Worm (Caenorhabditis elegans) whole organism, young adult: ENCODE measurements around the gene sru-37.

Source experiments
- B0261.1 ChIP-seq: sonication (generic microtip); optimal IDR thresholded peaks from 2 replicates; lab custom pipeline; 2016; ENCODE audit warnings: mild to moderate bottlenecking, missing genetic modification characterization, moderate library complexity, missing compliant biosample characterization
- D2030.7 ChIP-seq: fragments of 200-800 bp; sonication (Bioruptor generic); IDR thresholded peaks from 2 replicates; pipeline ENCODE4 v1.3.6; 2022; ENCODE audit warnings: missing genetic modification reagents, missing genetic modification characterization, missing compliant biosample characterization
- F10E7.11 ChIP-seq: sonication (generic microtip); optimal IDR thresholded peaks from 2 replicates; lab custom pipeline; 2017; ENCODE audit warnings: mild to moderate bottlenecking, missing genetic modification characterization, moderate library complexity, missing compliant biosample characterization
- F52B5.7 ChIP-seq: sonication (generic microtip); optimal IDR thresholded peaks from 2 replicates; lab custom pipeline; 2016; ENCODE audit warnings: mild to moderate bottlenecking, missing genetic modification characterization, missing compliant biosample characterization
- K11D2.4 ChIP-seq: fragments of 200-800 bp; sonication (Bioruptor generic); IDR thresholded peaks from 2 replicates; pipeline ENCODE4 v1.3.6; 2022; ENCODE audit warnings: missing genetic modification reagents, missing genetic modification characterization, missing compliant biosample characterization
- Y95B8A.8 ChIP-seq: fragments of 200-800 bp; sonication (Bioruptor generic); IDR thresholded peaks from 2 replicates; pipeline ENCODE4 v1.3.6; 2022; ENCODE audit warnings: missing genetic modification reagents, missing genetic modification characterization, missing compliant biosample characterization
- aptf-3 ChIP-seq: fragments of 200-800 bp; sonication (Bioruptor generic); IDR thresholded peaks from 2 replicates; pipeline ENCODE4 v1.3.6; 2022; ENCODE audit warnings: missing genetic modification characterization, missing compliant biosample characterization
- atf-7 ChIP-seq: sonication (generic microtip); optimal IDR thresholded peaks from 2 replicates; lab custom pipeline; 2017; ENCODE audit warnings: mild to moderate bottlenecking, missing genetic modification characterization, missing compliant biosample characterization
- bed-1 ChIP-seq: fragments of 200-800 bp; sonication (Bioruptor generic); IDR thresholded peaks from 2 replicates; pipeline ENCODE4 v1.3.6; 2022; ENCODE audit warnings: missing genetic modification reagents, missing genetic modification characterization, missing compliant biosample characterization
- cebp-2 ChIP-seq: fragments of 200-800 bp; sonication (Bioruptor generic); IDR thresholded peaks from 2 replicates; pipeline ENCODE4 v1.3.6; 2022; ENCODE audit warnings: missing genetic modification characterization, missing compliant biosample characterization
- ceh-58 ChIP-seq: fragments of 200-800 bp; sonication (Bioruptor generic); IDR thresholded peaks from 2 replicates; pipeline ENCODE4 v1.3.6; 2022; ENCODE audit warnings: missing genetic modification characterization, missing compliant biosample characterization
- ceh-91 ChIP-seq: fragments of 200-800 bp; sonication (Bioruptor generic); IDR thresholded peaks from 2 replicates; pipeline ENCODE4 v1.3.6; 2022; ENCODE audit warnings: missing genetic modification reagents, missing genetic modification characterization, missing compliant biosample characterization
- dpff-1 ChIP-seq: sonication (generic microtip); optimal IDR thresholded peaks from 2 replicates; lab custom pipeline; 2017; ENCODE audit warnings: mild to moderate bottlenecking, missing genetic modification characterization, missing compliant biosample characterization
- dpl-1 ChIP-seq: fragments of 150-350 bp; optimal IDR thresholded peaks from 2 replicates; lab custom pipeline; 2014; ENCODE audit warnings: missing biosample characterization, missing genetic modification reagents, missing genetic modification characterization
- egl-18 ChIP-seq: fragments of 200-800 bp; sonication (Bioruptor generic); IDR thresholded peaks from 2 replicates; pipeline ENCODE4 v1.3.6; 2022; ENCODE audit warnings: missing genetic modification reagents, missing genetic modification characterization, missing compliant biosample characterization
- him-1 ChIP-seq: sonication (generic microtip); optimal IDR thresholded peaks from 2 replicates; lab custom pipeline; 2016; ENCODE audit warnings: missing genotype, missing genetic modification reagents, missing genetic modification characterization, missing compliant biosample characterization
- let-607 ChIP-seq, 2 experiments: fragments of 200-800 bp in 1 of 2; sonication (Bioruptor generic) in 1 of 2; sonication (generic microtip) in 1 of 2; optimal IDR thresholded peaks; 2 replicates each; lab custom pipeline; 2016 to 2018; ENCODE audit warnings: mild to moderate bottlenecking in 2 of 2, missing compliant biosample characterization in 2 of 2, missing genetic modification characterization in 2 of 2, moderate library complexity in 2 of 2, missing genotype in 1 of 2
- nhr-120 ChIP-seq: fragments of 200-800 bp; sonication (Bioruptor generic); IDR thresholded peaks from 2 replicates; pipeline ENCODE4 v1.3.6; 2022; ENCODE audit warnings: missing genetic modification characterization, missing compliant biosample characterization
- nhr-80 ChIP-seq: sonication (generic microtip); optimal IDR thresholded peaks from 2 replicates; lab custom pipeline; 2016; ENCODE audit warnings: missing genetic modification characterization, missing compliant biosample characterization
- snpc-1.3 ChIP-seq: sonication (generic microtip); optimal IDR thresholded peaks from 2 replicates; lab custom pipeline; 2017; ENCODE audit warnings: missing genetic modification characterization, mild to moderate bottlenecking, missing compliant biosample characterization, antibody characterized with exemption, moderate library complexity, missing genotype, missing genetic modification reagents; ENCODE audit not compliant: insufficient read depth
- somi-1 ChIP-seq: fragments of 200-800 bp; sonication (Bioruptor generic); optimal IDR thresholded peaks from 2 replicates; lab custom pipeline; 2018; ENCODE audit warnings: mild to moderate bottlenecking, missing genetic modification characterization, missing compliant biosample characterization
- tbp1 ChIP-seq: fragments of 200-800 bp; sonication (Bioruptor generic); optimal IDR thresholded peaks from 2 replicates; lab custom pipeline; 2018; ENCODE audit warnings: mild to moderate bottlenecking, missing genetic modification characterization, missing compliant biosample characterization
- tbx-9 ChIP-seq: sonication (generic microtip); optimal IDR thresholded peaks from 2 replicates; lab custom pipeline; 2016; ENCODE audit warnings: borderline replicate concordance, missing genetic modification characterization, inconsistent platforms, missing compliant biosample characterization
- unc-62 ChIP-seq: fragments of 150-350 bp; optimal IDR thresholded peaks from 2 replicates; lab custom pipeline; 2014; ENCODE audit warnings: missing biosample characterization, missing genetic modification reagents, missing genetic modification characterization
- ztf-18 ChIP-seq: sonication (generic microtip); optimal IDR thresholded peaks from 2 replicates; lab custom pipeline; 2016; ENCODE audit warnings: missing genotype, mild to moderate bottlenecking, missing genetic modification characterization, missing compliant biosample characterization
- ztf-6 ChIP-seq: fragments of 200-800 bp; sonication (Bioruptor generic); IDR thresholded peaks from 2 replicates; pipeline ENCODE4 v1.3.6; 2022; ENCODE audit warnings: missing genetic modification reagents, missing genetic modification characterization, missing compliant biosample characterization

sru-37 gene

ce11 chrV:9791332-9791731, 13.9 kb upstream of the sru-37 start, which contains the start of gene lipl-2:
lipl-2 (plus strand) TSS chrV:9791567.
- TF ChIP-seq let-607 (tag; optimal IDR thresholded peaks at IDR 0.05; lab: Kevin White, UChicago) = peak in 1 of 2 experiments; percentile 57
- TF ChIP-seq tbp1 (GFP tag; lab: Kevin White, UChicago) = peak; percentile 8
- TF ChIP-seq nhr-80 (tag; lab: Kevin White, UChicago) = peak; percentile 68
- no peak for TF ChIP-seq him-1 (tag; lab: Kevin White, UChicago)

- no peak for TF ChIP-seq ztf-6 (GFP tag; lab: Robert Waterston, UW)
- no peak for TF ChIP-seq somi-1 (GFP tag; lab: Kevin White, UChicago)
- TF ChIP-seq let-607 (tag; optimal IDR thresholded peaks at IDR 0.05; lab: Kevin White, UChicago) = peak in 1 of 2 experiments; percentile 52
- TF ChIP-seq F52B5.7 (tag; lab: Kevin White, UChicago) = no peak
- peak; percentile 30 for TF ChIP-seq nhr-80 (tag; lab: Kevin White, UChicago)
These were observed 10.3 kb upstream of the sru-37 start for ce11 chrV:9794997-9795396.

- no peak for TF ChIP-seq bed-1
These were observed 9.3 kb upstream of the sru-37 start for ce11 chrV:9796002-9796401.

- no peak for TF ChIP-seq D2030.7 (GFP tag; lab: Robert Waterston, UW)
- TF ChIP-seq Y95B8A.8 (GFP tag; lab: Robert Waterston, UW) = no peak
These were observed 8.7 kb upstream of the sru-37 start, which contains the start of gene F46B6.9 for ce11 chrV:9796562-9796961. F46B6.9 (plus strand) TSS chrV:9796862.

- TF ChIP-seq nhr-120 (GFP tag; lab: Robert Waterston, UW) (no peak), F52B5.7 (tag; lab: Kevin White, UChicago) (no peak), F10E7.11 (tag; lab: Kevin White, UChicago) (no peak), tbx-9 (tag; lab: Kevin White, UChicago) (no peak)
These were observed 7.0 kb upstream of the sru-37 start for ce11 chrV:9798212-9798611.

ce11 chrV:9799076-9799475, 6.2 kb upstream of the sru-37 start, which contains the start of gene F46B6.13:
F46B6.13 (minus strand) TSS chrV:9799176.
- no peak for TF ChIP-seq ztf-18 (tag; lab: Kevin White, UChicago)
- no peak for TF ChIP-seq dpff-1 (tag; lab: Kevin White, UChicago)
- no peak for TF ChIP-seq aptf-3 (GFP tag; lab: Robert Waterston, UW)
- TF ChIP-seq nhr-80 (tag; lab: Kevin White, UChicago) = no peak
- no peak for TF ChIP-seq cebp-2 (GFP tag; lab: Robert Waterston, UW)

ce11 chrV:9801965-9802364, 3.3 kb upstream of the sru-37 start, which contains the start of gene F46B6.10:
F46B6.10 (minus strand) TSS chrV:9802065.
- TF ChIP-seq snpc-1.3 (tag; lab: Kevin White, UChicago) (no peak), ceh-91 (GFP tag; lab: Robert Waterston, UW) (no peak), D2030.7 (GFP tag; lab: Robert Waterston, UW) (no peak), unc-62 (GFP tag; lab: Kevin White, UChicago) (no peak), atf-7 (tag; lab: Kevin White, UChicago) (no peak), ceh-58 (no peak), egl-18 (no peak), F52B5.7 (tag; lab: Kevin White, UChicago) (no peak), dpl-1 (no peak), K11D2.4 (GFP tag; lab: Robert Waterston, UW) (no peak), B0261.1 (no peak)
